Worm (Caenorhabditis elegans) whole organism, L3 larva: ENCODE measurements around the gene F35H12.6.

Experiments
- R02D3.7 ChIP-seq: fragments of 150-350 bp; optimal IDR thresholded peaks from 2 replicates; lab custom pipeline; 2014; ENCODE audit warnings: missing biosample characterization, missing genetic modification characterization
- aly-2 ChIP-seq: fragments of 150-350 bp; optimal IDR thresholded peaks from 2 replicates; lab custom pipeline; 2014; ENCODE audit warnings: missing biosample characterization, missing genetic modification characterization
- ama-1 ChIP-seq: fragments of 150-350 bp; optimal IDR thresholded peaks from 2 replicates; lab custom pipeline; 2018
- ceh-16 ChIP-seq: sonication (generic microtip); optimal IDR thresholded peaks from 2 replicates; lab custom pipeline; 2017; ENCODE audit warnings: missing biosample characterization, missing genetic modification characterization
- ceh-82 ChIP-seq: fragments of 150-350 bp; optimal IDR thresholded peaks from 2 replicates; lab custom pipeline; 2014; ENCODE audit warnings: missing biosample characterization, missing genetic modification characterization
- ceh-9 ChIP-seq: sonication (generic microtip); optimal IDR thresholded peaks from 2 replicates; lab custom pipeline; 2018; ENCODE audit warnings: missing biosample characterization, missing genetic modification characterization
- daf-12 ChIP-seq: fragments of 150-350 bp; optimal IDR thresholded peaks from 2 replicates; lab custom pipeline; 2014; ENCODE audit warnings: missing biosample characterization, missing genetic modification reagents, missing genetic modification characterization
- egl-5 ChIP-seq: fragments of 150-350 bp; optimal IDR thresholded peaks from 2 replicates; lab custom pipeline; 2017; ENCODE audit warnings: missing biosample characterization, missing genetic modification reagents, missing genetic modification characterization, inconsistent platforms
- elt-1 ChIP-seq: fragments of 150-350 bp; optimal IDR thresholded peaks from 2 replicates; lab custom pipeline; 2014; ENCODE audit warnings: missing biosample characterization, missing genetic modification characterization
- elt-2 ChIP-seq: sonication (generic microtip); optimal IDR thresholded peaks from 2 replicates; lab custom pipeline; 2016; ENCODE audit warnings: missing genetic modification reagents, mild to moderate bottlenecking, missing genetic modification characterization, missing compliant biosample characterization
- elt-3 ChIP-seq, 3 experiments: fragments of 150-350 bp in 1 of 3; sonication (generic microtip) in 2 of 3; optimal IDR thresholded peaks; 2 replicates in 2 of 3; 4 replicates in 1 of 3; lab custom pipeline; 2014 to 2017; ENCODE audit warnings: missing biosample characterization in 3 of 3, missing genetic modification characterization in 3 of 3
- eor-1 ChIP-seq, 2 experiments: fragments of 150-350 bp; optimal IDR thresholded peaks; 2 replicates each; lab custom pipeline; 2014 to 2018; ENCODE audit warnings: missing biosample characterization in 2 of 2, missing genetic modification characterization in 2 of 2
- fkh-10 ChIP-seq: sonication (generic microtip); optimal IDR thresholded peaks from 2 replicates; lab custom pipeline; 2017; ENCODE audit warnings: missing biosample characterization, missing genetic modification reagents, missing genetic modification characterization
- fkh-2 ChIP-seq: fragments of 150-350 bp; optimal IDR thresholded peaks from 2 replicates; lab custom pipeline; 2014; ENCODE audit warnings: missing biosample characterization, missing genetic modification reagents, missing genetic modification characterization
- hmg-11 ChIP-seq: sonication (generic microtip); optimal IDR thresholded peaks from 2 replicates; lab custom pipeline; 2016; ENCODE audit warnings: missing genetic modification characterization, missing compliant biosample characterization
- jun-1 ChIP-seq: fragments of 150-350 bp; optimal IDR thresholded peaks from 2 replicates; lab custom pipeline; 2014; ENCODE audit warnings: missing biosample characterization, missing genetic modification reagents, missing genetic modification characterization
- lin-15B ChIP-seq: fragments of 150-350 bp; optimal IDR thresholded peaks from 2 replicates; lab custom pipeline; 2014; ENCODE audit warnings: missing biosample characterization, missing genetic modification characterization
- lin-39 ChIP-seq: fragments of 150-350 bp; optimal IDR thresholded peaks from 2 replicates; lab custom pipeline; 2018; ENCODE audit warnings: missing biosample characterization, missing genetic modification reagents, missing genetic modification characterization
- lsy-12 ChIP-seq: sonication (generic microtip); optimal IDR thresholded peaks from 2 replicates; lab custom pipeline; 2016; ENCODE audit warnings: mild to moderate bottlenecking, missing genetic modification characterization, missing compliant biosample characterization
- mdl-1 ChIP-seq: fragments of 150-350 bp; optimal IDR thresholded peaks from 2 replicates; lab custom pipeline; 2014; ENCODE audit warnings: missing biosample characterization, missing genetic modification characterization
- mml-1 ChIP-seq: fragments of 150-350 bp; sonication (generic microtip); optimal IDR thresholded peaks from 3 replicates; lab custom pipeline; 2014; ENCODE audit warnings: missing biosample characterization, missing genetic modification characterization
- nfya-1 ChIP-seq: sonication (generic microtip); optimal IDR thresholded peaks from 2 replicates; lab custom pipeline; 2017; ENCODE audit warnings: missing genetic modification characterization, mild to moderate bottlenecking, missing compliant biosample characterization, antibody characterized with exemption, moderate library complexity; ENCODE audit not compliant: insufficient read depth
- nhr-23 ChIP-seq: fragments of 150-350 bp; optimal IDR thresholded peaks from 2 replicates; lab custom pipeline; 2014; ENCODE audit warnings: missing biosample characterization, missing genetic modification reagents, missing genetic modification characterization
- nhr-25 ChIP-seq: sonication (generic microtip); optimal IDR thresholded peaks from 2 replicates; lab custom pipeline; 2017; ENCODE audit warnings: missing biosample characterization, missing genetic modification characterization
- nhr-28 ChIP-seq: fragments of 150-350 bp; optimal IDR thresholded peaks from 2 replicates; lab custom pipeline; 2014; ENCODE audit warnings: missing biosample characterization, missing genetic modification characterization
- nhr-43 ChIP-seq: sonication (generic microtip); optimal IDR thresholded peaks from 2 replicates; lab custom pipeline; 2016; ENCODE audit warnings: mild to moderate bottlenecking, missing genetic modification characterization, missing compliant biosample characterization; ENCODE audit not compliant: poor library complexity, severe bottlenecking
- nhr-67 ChIP-seq: fragments of 150-350 bp; optimal IDR thresholded peaks from 2 replicates; lab custom pipeline; 2014; ENCODE audit warnings: missing biosample characterization, missing genetic modification characterization
- nhr-76 ChIP-seq: fragments of 150-350 bp; sonication (generic microtip); optimal IDR thresholded peaks from 5 replicates; lab custom pipeline; 2014; ENCODE audit warnings: missing biosample characterization, missing genetic modification characterization
- nhr-77 ChIP-seq: fragments of 150-350 bp; optimal IDR thresholded peaks from 2 replicates; lab custom pipeline; 2014; ENCODE audit warnings: missing biosample characterization, missing genetic modification characterization
- pha-4 ChIP-seq: fragments of 150-350 bp; optimal IDR thresholded peaks from 2 replicates; lab custom pipeline; 2014; ENCODE audit warnings: missing biosample characterization, missing genetic modification reagents, missing genetic modification characterization
- pqm-1 ChIP-seq: fragments of 150-350 bp; optimal IDR thresholded peaks from 2 replicates; lab custom pipeline; 2017; ENCODE audit warnings: missing biosample characterization, missing genetic modification characterization, inconsistent platforms
- sea-2 ChIP-seq: fragments of 150-350 bp; sonication (generic microtip); optimal IDR thresholded peaks from 4 replicates; lab custom pipeline; 2014; ENCODE audit warnings: missing biosample characterization, missing genetic modification reagents, missing genetic modification characterization
- skn-1 ChIP-seq: fragments of 150-350 bp; optimal IDR thresholded peaks from 2 replicates; lab custom pipeline; 2014; ENCODE audit warnings: missing biosample characterization, missing genetic modification characterization
- snpc-4 ChIP-seq: fragments of 150-350 bp; optimal IDR thresholded peaks from 2 replicates; lab custom pipeline; 2014; ENCODE audit warnings: missing biosample characterization, missing genetic modification characterization
- tbx-2 ChIP-seq: sonication (generic microtip); optimal IDR thresholded peaks from 2 replicates; lab custom pipeline; 2016; ENCODE audit warnings: mild to moderate bottlenecking, missing genetic modification characterization, missing compliant biosample characterization
- unc-62 ChIP-seq: fragments of 150-350 bp; sonication (generic microtip); optimal IDR thresholded peaks from 4 replicates; lab custom pipeline; 2014; ENCODE audit warnings: missing biosample characterization, missing genetic modification reagents, missing genetic modification characterization
- zag-1 ChIP-seq: fragments of 150-350 bp; optimal IDR thresholded peaks from 2 replicates; lab custom pipeline; 2014; ENCODE audit warnings: missing biosample characterization, missing genetic modification characterization
- ztf-4 ChIP-seq: fragments of 150-350 bp; optimal IDR thresholded peaks from 2 replicates; lab custom pipeline; 2014; ENCODE audit warnings: missing biosample characterization, missing genetic modification characterization

Gene F35H12.6

DNA sequence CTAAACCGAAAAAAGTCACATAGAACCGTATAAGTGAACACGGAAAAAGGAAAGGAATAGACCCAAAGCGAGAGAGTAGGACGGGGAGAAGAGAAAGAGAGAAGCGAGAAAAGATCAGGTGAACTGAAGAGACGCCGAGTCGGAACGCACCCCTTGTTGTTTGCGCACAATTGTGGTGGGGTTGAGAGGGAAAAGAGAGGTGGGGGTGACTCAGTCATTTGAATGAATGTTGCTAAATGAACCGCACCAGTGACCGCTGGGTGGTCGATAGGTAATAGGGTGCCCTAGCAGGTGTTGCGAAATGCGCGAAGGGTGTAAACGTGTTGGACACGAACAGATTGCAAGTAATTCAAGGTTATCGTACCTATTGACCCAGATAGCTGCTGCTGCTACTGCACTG lies 42.1 kb upstream of the F35H12.6 start, which contains the start of gene lgl-1:
Gene lgl-1 (minus strand): TSS at position 70 of the 400 bp plus-strand sequence.
- TF ChIP-seq sea-2 (GFP tag; lab: Kevin White, UChicago) = no peak
- TF ChIP-seq lsy-12 (tag; lab: Kevin White, UChicago) = no peak
- TF ChIP-seq lin-39 (tag; lab: Kevin White, UChicago) = peak; percentile 67
- TF ChIP-seq eor-1 (tag; optimal IDR thresholded peaks at IDR 0.05; lab: Kevin White, UChicago) = no peak
- no peak for TF ChIP-seq ama-1
- TF ChIP-seq pqm-1 (tag; lab: Kevin White, UChicago) = peak; percentile 18
- no peak for TF ChIP-seq daf-12 (tag; lab: Kevin White, UChicago)
- no peak for TF ChIP-seq snpc-4 (tag; lab: Kevin White, UChicago)
- no peak for TF ChIP-seq egl-5 (tag; lab: Kevin White, UChicago)
- TF ChIP-seq mml-1 = no peak
- no peak for TF ChIP-seq nhr-67 (tag; lab: Kevin White, UChicago)
- no peak for TF ChIP-seq ceh-82
- no peak for TF ChIP-seq pha-4 (tag; lab: Kevin White, UChicago)
- peak; percentile 31 for TF ChIP-seq elt-2
- peak; percentile 30 for TF ChIP-seq nhr-23
- TF ChIP-seq elt-3 (tag; optimal IDR thresholded peaks at IDR 0.05; lab: Kevin White, UChicago) = no peak
- TF ChIP-seq mdl-1 (tag; lab: Kevin White, UChicago) = no peak
- no peak for TF ChIP-seq skn-1 (tag; lab: Kevin White, UChicago)
- no peak for TF ChIP-seq zag-1
- TF ChIP-seq nhr-43 = no peak
- TF ChIP-seq tbx-2 = no peak
- no peak for TF ChIP-seq elt-1 (tag; lab: Kevin White, UChicago)
- no peak for TF ChIP-seq unc-62
- peak; percentile 3 for TF ChIP-seq nfya-1
- TF ChIP-seq aly-2 = no peak
- TF ChIP-seq fkh-10 (GFP tag; lab: Kevin White, UChicago) = no peak
- no peak for TF ChIP-seq ztf-4 (tag; lab: Kevin White, UChicago)
- no peak for TF ChIP-seq fkh-2 (tag; lab: Kevin White, UChicago)
- TF ChIP-seq jun-1 (tag; lab: Kevin White, UChicago) = peak; percentile 54
- peak; percentile 53 for TF ChIP-seq nhr-25
- peak; percentile 59 for TF ChIP-seq hmg-11 (tag; lab: Kevin White, UChicago)

DNA sequence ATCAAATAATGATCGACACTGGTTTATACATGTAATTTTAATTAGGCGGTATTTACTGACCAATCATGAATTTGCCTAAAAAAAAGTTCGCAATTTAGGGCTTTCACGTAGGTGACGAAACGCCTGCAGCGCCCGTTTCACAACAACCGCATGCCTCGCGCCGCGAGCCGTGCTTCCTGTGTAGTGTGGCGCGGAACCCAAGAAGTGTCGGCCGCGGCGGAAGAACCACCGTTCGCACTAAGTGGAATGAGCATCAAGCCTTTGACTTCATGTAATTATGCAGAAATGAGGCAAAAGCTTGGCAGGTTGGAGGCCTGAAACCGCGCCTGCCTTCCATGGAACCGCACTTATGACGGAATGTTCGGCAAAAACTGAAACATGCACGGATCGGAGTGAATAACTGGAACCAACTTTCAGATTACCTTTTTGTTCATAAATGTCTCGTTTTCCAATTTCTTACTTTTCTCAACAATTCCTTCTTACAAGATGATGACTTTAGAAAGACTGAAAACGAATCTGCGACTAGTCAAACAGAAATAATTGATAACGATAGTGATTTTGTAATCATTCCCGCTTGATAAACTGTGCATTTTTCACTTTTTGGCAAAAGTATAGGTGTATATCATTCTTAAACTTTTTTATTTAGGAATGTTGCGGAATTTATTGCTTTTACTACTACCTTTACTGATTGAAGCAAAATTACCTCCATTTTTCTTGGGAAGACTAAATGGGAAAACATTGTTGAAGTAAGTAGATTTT lies 41.0 kb upstream of the F35H12.6 start, which contains the start of gene F56F10.1:
Gene F56F10.1 (plus strand): TSS at position 647 of the 759 bp plus-strand sequence.
- TF ChIP-seq elt-2 (peak; percentile 44), snpc-4 (tag; lab: Kevin White, UChicago) (peak; percentile 53), lsy-12 (tag; lab: Kevin White, UChicago) (no peak), eor-1 (tag; optimal IDR thresholded peaks at IDR 0.05; lab: Kevin White, UChicago) (no peak), elt-3 (tag; optimal IDR thresholded peaks at IDR 0.05; lab: Kevin White, UChicago) (no peak), skn-1 (tag; lab: Kevin White, UChicago) (peak; percentile 47)
- TF ChIP-seq, all 47 proteins: peak for 3

ce11 chrX:873634-874033 lies 39.5 kb upstream of the F35H12.6 start:
- no peak for TF ChIP-seq ceh-82
- no peak for TF ChIP-seq ceh-9 (tag; lab: Kevin White, UChicago)
- no peak for TF ChIP-seq nhr-28 (tag; lab: Kevin White, UChicago)
- no peak for TF ChIP-seq elt-1 (tag; lab: Kevin White, UChicago)
- no peak for TF ChIP-seq nhr-76 (tag; lab: Kevin White, UChicago)
- TF ChIP-seq ztf-4 (tag; lab: Kevin White, UChicago) = no peak
- TF ChIP-seq skn-1 (tag; lab: Kevin White, UChicago) = no peak
- TF ChIP-seq nhr-67 (tag; lab: Kevin White, UChicago) = no peak
- TF ChIP-seq nhr-77 (tag; lab: Kevin White, UChicago) = no peak
- no peak for TF ChIP-seq elt-3 (tag; optimal IDR thresholded peaks at IDR 0.05; lab: Kevin White, UChicago)
- TF ChIP-seq lin-15B = no peak
- no peak for TF ChIP-seq ceh-16 (tag; lab: Kevin White, UChicago)
- TF ChIP-seq jun-1 (tag; lab: Kevin White, UChicago) = no peak
- TF ChIP-seq R02D3.7 (tag; lab: Kevin White, UChicago) = no peak
- TF ChIP-seq elt-2 = no peak
- TF ChIP-seq mdl-1 (tag; lab: Kevin White, UChicago) = no peak
